Fruit fly (Drosophila melanogaster) whole organism, embryonic: Measurements from ENCODE around the gene Sam-S.
A peak's percentile ranks its signal among the peaks of the same experiment; 100 is the strongest.

ENCODE experiments used
- Bteb2 ChIP-seq: fragments of 200-800 bp; sonication (Bioruptor generic); optimal IDR thresholded peaks from 2 replicates; lab custom pipeline; 2016; ENCODE audit warnings: missing biosample characterization, missing genetic modification characterization
- CG11247 ChIP-seq: fragments of 200-800 bp; sonication (Bioruptor generic); IDR thresholded peaks from 2 replicates; pipeline ENCODE4 v1.3.6; 2022; ENCODE audit warnings: missing biosample characterization, missing genetic modification characterization
- CG11560 ChIP-seq: fragments of 200-800 bp; sonication (Bioruptor generic); IDR thresholded peaks from 3 replicates; pipeline ENCODE4 v1.3.6; 2022; ENCODE audit warnings: missing biosample characterization, missing genetic modification characterization
- CG11723 ChIP-seq: fragments of 200-800 bp; sonication (Bioruptor generic); optimal IDR thresholded peaks from 2 replicates; lab custom pipeline; 2017; ENCODE audit warnings: missing biosample characterization, mild to moderate bottlenecking, missing genetic modification characterization
- CG1233 ChIP-seq: fragments of 200-800 bp; sonication (Bioruptor generic); optimal IDR thresholded peaks from 4 replicates; lab custom pipeline; 2018; ENCODE audit warnings: missing biosample characterization, mild to moderate bottlenecking, missing genetic modification characterization
- CG13287 ChIP-seq: fragments of 200-800 bp; sonication (Bioruptor generic); IDR thresholded peaks from 2 replicates; pipeline ENCODE4 v1.3.6; 2022; ENCODE audit warnings: missing biosample characterization, missing genetic modification characterization; ENCODE audit not compliant: partially characterized antibody
- CG13775 ChIP-seq: fragments of 200-800 bp; sonication (Bioruptor generic); optimal IDR thresholded peaks from 3 replicates; lab custom pipeline; 2017; ENCODE audit warnings: missing biosample characterization, mild to moderate bottlenecking, missing genetic modification characterization
- CG14860 ChIP-seq: fragments of 200-800 bp; sonication (Bioruptor generic); IDR thresholded peaks from 3 replicates; pipeline ENCODE4 v1.3.6; 2022; ENCODE audit warnings: missing biosample characterization, missing genetic modification characterization; ENCODE audit not compliant: partially characterized antibody
- CG17802 ChIP-seq: fragments of 200-800 bp; sonication (Bioruptor generic); optimal IDR thresholded peaks from 2 replicates; lab custom pipeline; 2018; ENCODE audit warnings: missing biosample characterization, mild to moderate bottlenecking, missing genetic modification characterization, moderate library complexity
- CG18619 ChIP-seq: fragments of 200-800 bp; sonication (Bioruptor generic); optimal IDR thresholded peaks from 3 replicates; lab custom pipeline; 2017; ENCODE audit warnings: missing biosample characterization, mild to moderate bottlenecking, missing genetic modification characterization
- CG2199 ChIP-seq: fragments of 200-800 bp; sonication (Bioruptor generic); IDR thresholded peaks from 3 replicates; pipeline ENCODE4 v1.3.6; 2022; ENCODE audit warnings: missing biosample characterization, missing genetic modification characterization
- CG3065 ChIP-seq: fragments of 200-800 bp; sonication (Bioruptor generic); optimal IDR thresholded peaks from 2 replicates; lab custom pipeline; 2016; ENCODE audit warnings: missing biosample characterization, missing genetic modification characterization
- CG3163 ChIP-seq: fragments of 200-800 bp; sonication (Bioruptor generic); optimal IDR thresholded peaks from 3 replicates; lab custom pipeline; 2016; ENCODE audit warnings: missing biosample characterization, missing genetic modification characterization
- CG3281 ChIP-seq: fragments of 200-800 bp; sonication (Bioruptor generic); optimal IDR thresholded peaks from 3 replicates; lab custom pipeline; 2017; ENCODE audit warnings: missing biosample characterization, mild to moderate bottlenecking, missing genetic modification characterization
- CG6272 ChIP-seq: fragments of 200-800 bp; sonication (Bioruptor generic); IDR thresholded peaks from 2 replicates; pipeline ENCODE4 v1.3.6; 2022; ENCODE audit warnings: missing biosample characterization, missing genetic modification characterization
- CG6689 ChIP-seq: fragments of 200-800 bp; sonication (Bioruptor generic); IDR thresholded peaks from 2 replicates; pipeline ENCODE4 v1.3.6; 2022; ENCODE audit warnings: missing biosample characterization, missing genetic modification characterization
- CG7839 ChIP-seq: fragments of 200-800 bp; sonication (Bioruptor generic); optimal IDR thresholded peaks from 3 replicates; lab custom pipeline; 2018; ENCODE audit warnings: missing biosample characterization, mild to moderate bottlenecking, missing genetic modification characterization, moderate library complexity
- CHES-1-like ChIP-seq: fragments of 200-800 bp; sonication (Bioruptor generic); optimal IDR thresholded peaks from 2 replicates; lab custom pipeline; 2016; ENCODE audit warnings: missing biosample characterization, missing genetic modification characterization
- Camta ChIP-seq: fragments of 200-800 bp; sonication (Bioruptor generic); optimal IDR thresholded peaks from 2 replicates; lab custom pipeline; 2016; ENCODE audit warnings: missing biosample characterization, missing genetic modification characterization
- CoRest ChIP-seq: fragments of 200-800 bp; sonication (Bioruptor generic); optimal IDR thresholded peaks from 3 replicates; lab custom pipeline; 2018; ENCODE audit warnings: missing biosample characterization, mild to moderate bottlenecking, missing genetic modification characterization, moderate library complexity
- D ChIP-seq, 2 experiments: fragments of 200-800 bp in 1 of 2; fragments of >200 bp in 1 of 2; sonication (Bioruptor generic) in 1 of 2; optimal IDR thresholded peaks; 2 replicates in 1 of 2; 3 replicates in 1 of 2; lab custom pipeline; 2017; ENCODE audit warnings: mild to moderate bottlenecking in 1 of 2, missing biosample characterization in 1 of 2, missing genetic modification characterization in 1 of 2, missing genetic modification reagents in 1 of 2
- Dfd ChIP-seq, 2 experiments: fragments of >200 bp; optimal IDR thresholded peaks; 2 replicates each; lab custom pipeline; 2017; ENCODE audit warnings: missing biosample characterization in 2 of 2, missing genetic modification characterization in 2 of 2
- Fer1 ChIP-seq: fragments of 200-800 bp; sonication (Bioruptor generic); optimal IDR thresholded peaks from 2 replicates; lab custom pipeline; 2017; ENCODE audit warnings: missing biosample characterization, mild to moderate bottlenecking, missing genetic modification characterization
- Fer2 ChIP-seq: fragments of 200-800 bp; sonication (Bioruptor generic); optimal IDR thresholded peaks from 2 replicates; lab custom pipeline; 2018; ENCODE audit warnings: missing biosample characterization, mild to moderate bottlenecking, missing genetic modification characterization, moderate library complexity
- Gug ChIP-seq: fragments of 200-800 bp; sonication (Bioruptor generic); IDR thresholded peaks from 4 replicates; pipeline ENCODE4 v1.3.6; 2022; ENCODE audit warnings: missing biosample characterization, missing genetic modification characterization
- Hey ChIP-seq: fragments of 200-800 bp; sonication (Bioruptor generic); optimal IDR thresholded peaks from 3 replicates; lab custom pipeline; 2018; ENCODE audit warnings: missing biosample characterization, mild to moderate bottlenecking, missing genetic modification characterization
- Hr78 ChIP-seq, 2 experiments: fragments of 200-800 bp in 1 of 2; fragments of >200 bp in 1 of 2; sonication (Bioruptor generic) in 1 of 2; optimal IDR thresholded peaks; 2 replicates each; lab custom pipeline; 2017 to 2019; ENCODE audit warnings: missing biosample characterization in 2 of 2, missing genetic modification characterization in 2 of 2, mild to moderate bottlenecking in 1 of 2, moderate library complexity in 1 of 2
- Jarid2 ChIP-seq: fragments of 200-800 bp; sonication (Bioruptor generic); optimal IDR thresholded peaks from 3 replicates; lab custom pipeline; 2017; ENCODE audit warnings: mild to moderate bottlenecking, missing biosample characterization, missing genetic modification reagents, missing genetic modification characterization
- NK7.1 ChIP-seq: fragments of 200-800 bp; sonication (Bioruptor generic); optimal IDR thresholded peaks from 3 replicates; lab custom pipeline; 2016; ENCODE audit warnings: missing biosample characterization, missing genetic modification characterization
- Scr ChIP-seq: fragments of 200-800 bp; sonication (Bioruptor generic); IDR thresholded peaks from 2 replicates; pipeline ENCODE4 v1.3.6; 2022; ENCODE audit warnings: missing biosample characterization, missing genetic modification characterization; ENCODE audit not compliant: partially characterized antibody
- Sry-δ ChIP-seq: fragments of 200-800 bp; sonication (Bioruptor generic); optimal IDR thresholded peaks from 2 replicates; lab custom pipeline; 2016; ENCODE audit warnings: missing biosample characterization, missing genetic modification characterization
- ab ChIP-seq: fragments of 200-800 bp; sonication (Bioruptor generic); optimal IDR thresholded peaks from 2 replicates; lab custom pipeline; 2016; ENCODE audit warnings: missing biosample characterization, missing genetic modification characterization
- amos ChIP-seq: fragments of 200-800 bp; sonication (Bioruptor generic); IDR thresholded peaks from 2 replicates; pipeline ENCODE4 v1.3.6; 2022; ENCODE audit warnings: missing biosample characterization, missing genetic modification characterization; ENCODE audit not compliant: partially characterized antibody
- ase ChIP-seq: fragments of 200-800 bp; sonication (Bioruptor generic); IDR thresholded peaks from 3 replicates; pipeline ENCODE4 v1.3.6; 2022; ENCODE audit warnings: missing biosample characterization, missing genetic modification characterization
- az2 ChIP-seq: fragments of 200-800 bp; sonication (Bioruptor generic); optimal IDR thresholded peaks from 3 replicates; lab custom pipeline; 2016; ENCODE audit warnings: missing biosample characterization, missing genetic modification characterization
- bigmax ChIP-seq: fragments of 200-800 bp; sonication (Bioruptor generic); optimal IDR thresholded peaks from 2 replicates; lab custom pipeline; 2018; ENCODE audit warnings: missing biosample characterization, mild to moderate bottlenecking, missing genetic modification characterization
- btn ChIP-seq: fragments of 200-800 bp; sonication (Bioruptor generic); optimal IDR thresholded peaks from 2 replicates; lab custom pipeline; 2016; ENCODE audit warnings: missing biosample characterization, missing genetic modification characterization
- crp ChIP-seq, 2 experiments: fragments of 200-800 bp; sonication (Bioruptor generic); optimal IDR thresholded peaks; 2 replicates in 1 of 2; 3 replicates in 1 of 2; lab custom pipeline; 2017; ENCODE audit warnings: missing biosample characterization in 2 of 2, missing genetic modification characterization in 2 of 2, mild to moderate bottlenecking in 1 of 2, moderate library complexity in 1 of 2
- dan ChIP-seq: fragments of 200-800 bp; sonication (Bioruptor generic); IDR thresholded peaks from 2 replicates; pipeline ENCODE4 v1.3.6; 2022; ENCODE audit warnings: missing biosample characterization, missing genetic modification characterization
- dysf ChIP-seq: fragments of 200-800 bp; sonication (Bioruptor generic); IDR thresholded peaks from 3 replicates; pipeline ENCODE4 v1.3.6; 2022; ENCODE audit warnings: missing biosample characterization, missing genetic modification characterization
- fru ChIP-seq: fragments of >200 bp; optimal IDR thresholded peaks from 2 replicates; lab custom pipeline; 2017
- hkb ChIP-seq, 2 experiments: fragments of 200-800 bp in 1 of 2; fragments of >200 bp in 1 of 2; sonication (Bioruptor generic) in 1 of 2; IDR thresholded peaks in 1 of 2; optimal IDR thresholded peaks in 1 of 2; 2 replicates each; pipeline versions ENCODE4 v1.3.6 to Lab custom; 2017 to 2022; ENCODE audit warnings: missing biosample characterization in 1 of 2, missing genetic modification characterization in 1 of 2
- jumu ChIP-seq: fragments of 200-800 bp; sonication (Bioruptor generic); optimal IDR thresholded peaks from 3 replicates; lab custom pipeline; 2016; ENCODE audit warnings: missing biosample characterization, missing genetic modification characterization
- kni ChIP-seq: fragments of 200-800 bp; sonication (Bioruptor generic); optimal IDR thresholded peaks from 3 replicates; lab custom pipeline; 2017; ENCODE audit warnings: mild to moderate bottlenecking, missing biosample characterization, missing genetic modification reagents, missing genetic modification characterization
- luna ChIP-seq: fragments of 200-800 bp; sonication (Bioruptor generic); optimal IDR thresholded peaks from 2 replicates; lab custom pipeline; 2016; ENCODE audit warnings: missing biosample characterization, missing genetic modification characterization
- nmo ChIP-seq: fragments of 200-800 bp; sonication (Bioruptor generic); optimal IDR thresholded peaks from 2 replicates; lab custom pipeline; 2018; ENCODE audit warnings: missing biosample characterization, mild to moderate bottlenecking, missing genetic modification characterization, moderate library complexity
- nom ChIP-seq: fragments of 200-800 bp; sonication (Bioruptor generic); optimal IDR thresholded peaks from 2 replicates; lab custom pipeline; 2017; ENCODE audit warnings: missing biosample characterization, missing genetic modification characterization, mild to moderate bottlenecking, moderate library complexity, missing genetic modification reagents
- onecut ChIP-seq: fragments of 200-800 bp; sonication (Bioruptor generic); IDR thresholded peaks from 2 replicates; pipeline ENCODE4 v1.3.6; 2022; ENCODE audit warnings: missing biosample characterization, missing genetic modification characterization
- pum ChIP-seq: fragments of 200-800 bp; sonication (Bioruptor generic); optimal IDR thresholded peaks from 2 replicates; lab custom pipeline; 2016; ENCODE audit warnings: missing biosample characterization, missing genetic modification characterization
- vnd ChIP-seq: fragments of 200-800 bp; sonication (Bioruptor generic); IDR thresholded peaks from 3 replicates; pipeline ENCODE4 v1.3.6; 2022; ENCODE audit warnings: missing biosample characterization, missing genetic modification characterization; ENCODE audit not compliant: partially characterized antibody

Gene Sam-S

DNA sequence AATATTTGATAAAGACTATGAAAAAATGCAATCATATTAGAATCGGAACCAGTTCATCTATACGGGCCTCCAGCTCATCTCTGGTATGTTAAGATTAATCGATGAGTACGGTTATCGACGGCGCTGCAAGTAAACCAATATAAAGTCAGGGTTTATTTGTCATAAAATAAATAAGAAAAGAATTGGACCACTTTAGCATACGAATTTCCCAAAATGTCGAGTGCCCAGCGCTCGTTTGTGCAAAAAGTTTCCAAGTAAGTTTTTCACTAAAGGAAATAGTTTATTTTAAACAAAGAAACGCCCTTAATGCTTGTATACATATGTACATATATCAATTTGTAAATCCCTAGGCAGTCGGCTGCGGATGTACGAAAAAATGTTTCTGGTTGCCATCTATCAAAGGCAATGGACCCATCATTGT, 12.1 kb upstream of the Sam-S start, which contains the start of gene Zir (continued):
- no peak for TF ChIP-seq CoRest
- no peak for TF ChIP-seq NK7.1 (GFP tag; lab: Kevin White, UChicago)
- no peak for TF ChIP-seq kni (GFP tag; lab: Kevin White, UChicago)
- no peak for TF ChIP-seq D (optimal IDR thresholded peaks at IDR 0.05; lab: Kevin White, UChicago)
- TF ChIP-seq D (GFP tag; optimal IDR thresholded peaks at IDR 0.05; lab: Kevin White, UChicago), result no peak
- TF ChIP-seq CG3281 (GFP tag; lab: Kevin White, UChicago), result no peak
- no peak for TF ChIP-seq CG18619 (GFP tag; lab: Kevin White, UChicago)
- no peak for TF ChIP-seq CG3065 (GFP tag; lab: Kevin White, UChicago)
- no peak for TF ChIP-seq bigmax (GFP tag; lab: Kevin White, UChicago)
- TF ChIP-seq Bteb2 (GFP tag; lab: Kevin White, UChicago), result no peak
- no peak for TF ChIP-seq hkb (optimal IDR thresholded peaks at IDR 0.05; lab: Kevin White, UChicago)
- no peak for TF ChIP-seq hkb (GFP tag; IDR thresholded peaks at IDR 0.05; lab: Robert Waterston, UW)
- TF ChIP-seq Fer2 (tag; lab: Kevin White, UChicago), result no peak
- peak; percentile 51 for TF ChIP-seq Sry-δ
- TF ChIP-seq az2, result no peak
- no peak for TF ChIP-seq CG1233 (GFP tag; lab: Kevin White, UChicago)
- no peak for TF ChIP-seq fru (lab: Kevin White, UChicago)
- no peak for TF ChIP-seq CG7839 (tag; lab: Kevin White, UChicago)
- TF ChIP-seq jumu, result no peak
- no peak for TF ChIP-seq dan (GFP tag; lab: Robert Waterston, UW)
- no peak for TF ChIP-seq Camta (GFP tag; lab: Kevin White, UChicago)
- TF ChIP-seq Jarid2 (GFP tag; lab: Kevin White, UChicago), result no peak
- peak; percentile 71 for TF ChIP-seq Scr (GFP tag; lab: Robert Waterston, UW)
- TF ChIP-seq amos, result peak; percentile 74; the same call in 1 of the 2 replicates
- no peak for TF ChIP-seq CG17802
- peak; percentile 0 for TF ChIP-seq CG13775 (GFP tag; lab: Kevin White, UChicago)
- no peak for TF ChIP-seq dysf (GFP tag; lab: Robert Waterston, UW)
- TF ChIP-seq btn (GFP tag; lab: Kevin White, UChicago), result no peak
- no peak for TF ChIP-seq CG6689 (GFP tag; lab: Robert Waterston, UW)
- no peak for TF ChIP-seq CG11247 (GFP tag; lab: Robert Waterston, UW)
- TF ChIP-seq vnd (GFP tag; lab: Robert Waterston, UW), result 0 out of 3 replicates have a peak, but pooled peaks have one; percentile 50
- TF ChIP-seq ab, result no peak
- TF ChIP-seq CG3163, result no peak
- 0 out of 3 replicates have a peak, but pooled peaks have one; percentile 20 for TF ChIP-seq CG2199 (GFP tag; lab: Robert Waterston, UW)

DNA sequence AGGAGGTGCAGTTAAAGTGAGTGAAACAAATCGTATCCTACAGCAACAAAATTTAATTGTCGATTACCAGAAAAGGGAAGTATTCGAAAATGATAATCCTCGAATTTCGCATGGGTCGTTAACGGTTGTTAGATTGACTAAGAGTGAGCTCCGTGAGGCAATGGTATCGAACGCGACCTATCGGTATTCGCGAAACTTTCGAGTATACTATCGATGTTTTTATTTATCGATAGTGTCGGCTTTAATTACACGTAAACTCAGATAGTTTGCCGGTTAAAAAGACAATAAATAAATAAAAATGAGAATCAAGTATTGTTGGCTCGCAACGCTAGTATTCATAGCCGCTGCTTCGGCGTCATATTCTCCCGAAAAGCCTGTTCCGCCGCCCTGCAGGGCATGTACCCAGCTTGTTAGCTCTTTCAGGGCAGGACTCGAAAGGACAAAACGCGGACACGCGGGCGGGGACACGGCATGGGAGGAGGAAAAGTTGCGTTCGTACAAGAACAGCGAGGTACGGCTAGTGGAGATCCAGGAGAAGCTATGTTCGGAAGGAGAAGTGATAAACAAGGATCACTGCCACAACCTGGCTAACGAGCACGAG, 4.4 kb upstream of the Sam-S start, which contains the start of gene Creld:
TSS of gene Creld (plus strand) at position 220 of the 601 bp plus-strand sequence.
- no peak for TF ChIP-seq pum (GFP tag; lab: Kevin White, UChicago)
- peak in 1 of 2 experiments; percentile 98 for TF ChIP-seq Hr78 (GFP tag; optimal IDR thresholded peaks at IDR 0.05; lab: Kevin White, UChicago)
- no peak; the same call in 3 of the 4 replicates for TF ChIP-seq Gug (GFP tag; lab: Robert Waterston, UW)
- no peak for TF ChIP-seq Dfd (GFP tag; optimal IDR thresholded peaks at IDR 0.05; lab: Kevin White, UChicago)
- no peak for TF ChIP-seq luna (GFP tag; lab: Kevin White, UChicago)
- TF ChIP-seq CG14860 (GFP tag; lab: Robert Waterston, UW), result peak; percentile 100
- TF ChIP-seq Fer1, result peak; percentile 43
- TF ChIP-seq CHES-1-like (GFP tag; lab: Kevin White, UChicago), result peak; percentile 14
- TF ChIP-seq CG11723 (GFP tag; lab: Kevin White, UChicago), result no peak
- TF ChIP-seq crp (GFP tag; optimal IDR thresholded peaks at IDR 0.05; lab: Kevin White, UChicago), result no peak
- no peak for TF ChIP-seq Hey (tag; lab: Kevin White, UChicago)
- TF ChIP-seq CG6272 (GFP tag; lab: Robert Waterston, UW), result no peak; the same call in 1 of the 2 replicates
- TF ChIP-seq onecut (GFP tag; lab: Robert Waterston, UW), result no peak
- TF ChIP-seq nom (GFP tag; lab: Kevin White, UChicago), result no peak
- TF ChIP-seq CG13287 (GFP tag; lab: Robert Waterston, UW), result peak; percentile 100
- no peak for TF ChIP-seq ase (GFP tag; lab: Robert Waterston, UW)
- no peak; the same call in 2 of the 3 replicates for TF ChIP-seq CG11560
- TF ChIP-seq nmo, result no peak
